Fruit fly (Drosophila melanogaster) S2 (cell line): ENCODE data around the gene CG6974.

Experiments used
- CG8478 ChIP-seq: fragments of >200 bp; optimal IDR thresholded peaks from 2 replicates; lab custom pipeline; 2018
- CTCF ChIP-seq, 2 experiments: fragments of >200 bp; optimal IDR thresholded peaks; 2 replicates each; lab custom pipeline; 2018

dm6 chr3R:15089922-15090261, 10.8 kb upstream of the CG6974 start:
- TF ChIP-seq CTCF (optimal IDR thresholded peaks at IDR 0.05; lab: Kevin White, UChicago) (no peak), CG8478 (lab: Kevin White, UChicago) (no peak)
